Worm (Caenorhabditis elegans) whole organism, late embryonic: Measurements from ENCODE around the gene nhr-14.

Experiments used
- C08G9.2 ChIP-seq: sonication (generic microtip); optimal IDR thresholded peaks from 2 replicates; lab custom pipeline; 2016; ENCODE audit warnings: mild to moderate bottlenecking, missing genetic modification characterization, moderate library complexity, missing compliant biosample characterization
- F13H6.1 ChIP-seq: sonication (generic microtip); optimal IDR thresholded peaks from 2 replicates; lab custom pipeline; 2016; ENCODE audit warnings: missing genetic modification characterization, missing compliant biosample characterization
- ceh-6 ChIP-seq: fragments of 200-800 bp; sonication (Bioruptor generic); optimal IDR thresholded peaks from 2 replicates; lab custom pipeline; 2018; ENCODE audit warnings: mild to moderate bottlenecking, missing genetic modification characterization, missing compliant biosample characterization
- ceh-9 ChIP-seq: sonication (generic microtip); optimal IDR thresholded peaks from 2 replicates; lab custom pipeline; 2016; ENCODE audit warnings: mild to moderate bottlenecking, missing genetic modification characterization, inconsistent platforms, missing compliant biosample characterization
- gmeb-2 ChIP-seq: sonication (generic microtip); optimal IDR thresholded peaks from 2 replicates; lab custom pipeline; 2016; ENCODE audit warnings: missing genetic modification characterization, inconsistent platforms, missing compliant biosample characterization
- hlh-6 ChIP-seq: sonication (generic microtip); optimal IDR thresholded peaks from 2 replicates; lab custom pipeline; 2016; ENCODE audit warnings: missing genotype, missing genetic modification characterization, missing compliant biosample characterization
- pha-4 ChIP-seq: fragments of 150-350 bp; optimal IDR thresholded peaks from 2 replicates; lab custom pipeline; 2018; ENCODE audit warnings: missing biosample characterization, missing genetic modification reagents, missing genetic modification characterization
- tbx-2 ChIP-seq: sonication (generic microtip); optimal IDR thresholded peaks from 2 replicates; lab custom pipeline; 2016; ENCODE audit warnings: missing genetic modification characterization, missing compliant biosample characterization
- unc-42 ChIP-seq: sonication (generic microtip); optimal IDR thresholded peaks from 2 replicates; lab custom pipeline; 2016; ENCODE audit warnings: missing genotype, missing genetic modification characterization, missing compliant biosample characterization

ce11 chrX:8455590-8456166, 20.3 kb downstream of the nhr-14 start, which contains the start of gene dpy-6:
- TF ChIP-seq gmeb-2 (tag; lab: Kevin White, UChicago) (no peak), tbx-2 (tag; lab: Kevin White, UChicago) (no peak), pha-4 (no peak), C08G9.2 (no peak), ceh-6 (no peak), hlh-6 (tag; lab: Kevin White, UChicago) (no peak), F13H6.1 (no peak), ceh-9 (tag; lab: Kevin White, UChicago) (no peak), unc-42 (tag; lab: Kevin White, UChicago) (no peak)
